Worm (Caenorhabditis elegans): Measurements from ENCODE around the gene M03C11.3.

ce11 chrIII:10386476-10386875, 18.4 kb upstream of the M03C11.3 start, which contains the start of gene C38H2.3:
- TF ChIP-seq aly-2 (tag; optimal IDR thresholded peaks at IDR 0.05), result no peak
- no peak for TF ChIP-seq ceh-82 (tag; optimal IDR thresholded peaks at IDR 0.05)
- TF ChIP-seq unc-39 (tag; optimal IDR thresholded peaks at IDR 0.05), result no peak
- TF ChIP-seq fos-1 (tag; optimal IDR thresholded peaks at IDR 0.05), result no peak
